Worm (Caenorhabditis elegans) whole organism, L1 larva: ENCODE measurements around the gene F59C12.4.
A peak's percentile ranks its signal among the peaks of the same experiment; 100 is the strongest.

Source experiments
- C16A3.4 ChIP-seq: fragments of 150-350 bp; optimal IDR thresholded peaks from 2 replicates; lab custom pipeline; 2014; ENCODE audit warnings: missing biosample characterization, missing genetic modification characterization
- F16B12.6 ChIP-seq: fragments of 150-350 bp; optimal IDR thresholded peaks from 2 replicates; lab custom pipeline; 2014; ENCODE audit warnings: missing biosample characterization, missing genetic modification characterization
- aly-2 ChIP-seq: fragments of 150-350 bp; optimal IDR thresholded peaks from 2 replicates; lab custom pipeline; 2014; ENCODE audit warnings: missing biosample characterization, missing genetic modification characterization
- blmp-1 ChIP-seq: fragments of 150-350 bp; optimal IDR thresholded peaks from 2 replicates; lab custom pipeline; 2014; ENCODE audit warnings: missing biosample characterization, missing genetic modification characterization
- ceh-63 ChIP-seq: fragments of 200-800 bp; sonication (Bioruptor generic); optimal IDR thresholded peaks from 2 replicates; lab custom pipeline; 2018; ENCODE audit warnings: mild to moderate bottlenecking, missing genetic modification characterization, missing compliant biosample characterization
- ceh-8 ChIP-seq: fragments of 200-800 bp; sonication (Bioruptor generic); optimal IDR thresholded peaks from 2 replicates; lab custom pipeline; 2018; ENCODE audit warnings: mild to moderate bottlenecking, missing genetic modification characterization, moderate library complexity, missing compliant biosample characterization
- ceh-88 ChIP-seq: fragments of 200-800 bp; sonication (Bioruptor generic); IDR thresholded peaks from 2 replicates; pipeline ENCODE4 v1.3.6; 2022; ENCODE audit warnings: missing genetic modification characterization, missing compliant biosample characterization
- ceh-90 ChIP-seq: sonication (generic microtip); optimal IDR thresholded peaks from 2 replicates; lab custom pipeline; 2016; ENCODE audit warnings: missing genetic modification characterization, missing compliant biosample characterization
- ces-1 ChIP-seq: fragments of 150-350 bp; optimal IDR thresholded peaks from 2 replicates; lab custom pipeline; 2014; ENCODE audit warnings: missing biosample characterization, missing genetic modification reagents, missing genetic modification characterization
- dsc-1 ChIP-seq: sonication (generic microtip); optimal IDR thresholded peaks from 2 replicates; lab custom pipeline; 2016; ENCODE audit warnings: mild to moderate bottlenecking, missing genetic modification characterization, missing compliant biosample characterization
- efl-1 ChIP-seq, 4 experiments: fragments of 150-350 bp; optimal IDR thresholded peaks in 3 of 4; peaks in 1 of 4; 1 replicate in 1 of 4; 2 replicates in 3 of 4; lab custom pipeline; 2014; ENCODE audit warnings: missing biosample characterization in 2 of 4, missing genetic modification characterization in 2 of 4, missing genetic modification reagents in 2 of 4
- elt-2 ChIP-seq: sonication (generic microtip); optimal IDR thresholded peaks from 2 replicates; lab custom pipeline; 2016; ENCODE audit warnings: missing genetic modification characterization, mild to moderate bottlenecking, inconsistent platforms, missing compliant biosample characterization, missing genetic modification reagents
- elt-3 ChIP-seq, 6 experiments: fragments of 150-350 bp in 1 of 6; sonication (generic microtip); optimal IDR thresholded peaks; 2 replicates each; lab custom pipeline; 2017 to 2018; ENCODE audit warnings: missing biosample characterization in 6 of 6, missing genetic modification characterization in 6 of 6, inconsistent platforms in 1 of 6
- ets-5 ChIP-seq: fragments of 200-800 bp; sonication (Bioruptor generic); IDR thresholded peaks from 2 replicates; pipeline ENCODE4 v1.3.6; 2022; ENCODE audit warnings: missing genetic modification characterization, missing compliant biosample characterization
- fkh-10 ChIP-seq: sonication (generic microtip); optimal IDR thresholded peaks from 2 replicates; lab custom pipeline; 2017; ENCODE audit warnings: missing biosample characterization, missing genetic modification reagents, missing genetic modification characterization
- fkh-4 ChIP-seq: sonication (generic microtip); optimal IDR thresholded peaks from 2 replicates; lab custom pipeline; 2016; ENCODE audit warnings: missing compliant biosample characterization, missing genetic modification characterization, borderline replicate concordance
- fkh-8 ChIP-seq: sonication (generic microtip); optimal IDR thresholded peaks from 2 replicates; lab custom pipeline; 2016; ENCODE audit warnings: mild to moderate bottlenecking, missing genetic modification characterization, missing compliant biosample characterization
- hlh-17 ChIP-seq: fragments of 200-800 bp; sonication (Bioruptor generic); optimal IDR thresholded peaks from 2 replicates; lab custom pipeline; 2018; ENCODE audit warnings: missing genetic modification characterization, mild to moderate bottlenecking, missing compliant biosample characterization, moderate library complexity, borderline replicate concordance
- isw-1 ChIP-seq: fragments of 200-800 bp; sonication (Bioruptor generic); IDR thresholded peaks from 2 replicates; pipeline ENCODE4 v1.3.6; 2022; ENCODE audit warnings: missing genetic modification characterization, missing compliant biosample characterization
- lin-14 ChIP-seq: fragments of 200-800 bp; sonication (Bioruptor generic); optimal IDR thresholded peaks from 2 replicates; lab custom pipeline; 2018; ENCODE audit warnings: mild to moderate bottlenecking, missing genetic modification characterization, moderate library complexity, missing compliant biosample characterization
- mdl-1 ChIP-seq, 2 experiments: fragments of 150-350 bp; optimal IDR thresholded peaks; 2 replicates each; lab custom pipeline; 2014 to 2017; ENCODE audit warnings: missing biosample characterization in 2 of 2, missing genetic modification characterization in 2 of 2, inconsistent platforms in 1 of 2
- mep-1 ChIP-seq: fragments of 150-350 bp; optimal IDR thresholded peaks from 2 replicates; lab custom pipeline; 2014; ENCODE audit warnings: missing biosample characterization, missing genetic modification characterization
- nhr-20 ChIP-seq: sonication (generic microtip); optimal IDR thresholded peaks from 2 replicates; lab custom pipeline; 2016; ENCODE audit warnings: mild to moderate bottlenecking, missing genetic modification characterization, missing compliant biosample characterization
- nhr-237 ChIP-seq: fragments of 150-350 bp; optimal IDR thresholded peaks from 2 replicates; lab custom pipeline; 2014; ENCODE audit warnings: missing biosample characterization, missing genetic modification characterization
- nhr-71 ChIP-seq: sonication (generic microtip); optimal IDR thresholded peaks from 2 replicates; lab custom pipeline; 2016; ENCODE audit warnings: mild to moderate bottlenecking, missing genetic modification characterization, moderate library complexity, missing compliant biosample characterization
- nhr-76 ChIP-seq: sonication (generic microtip); optimal IDR thresholded peaks from 2 replicates; lab custom pipeline; 2017; ENCODE audit warnings: missing biosample characterization, missing genetic modification characterization
- nhr-85 ChIP-seq: sonication (generic microtip); peaks from one replicate; lab custom pipeline; 2016; ENCODE audit warnings: missing genetic modification characterization, inconsistent platforms, missing compliant biosample characterization
- pax-3 ChIP-seq: fragments of 200-800 bp; sonication (Bioruptor generic); optimal IDR thresholded peaks from 2 replicates; lab custom pipeline; 2018; ENCODE audit warnings: mild to moderate bottlenecking, missing genetic modification characterization, moderate library complexity, missing compliant biosample characterization
- pqm-1 ChIP-seq: sonication (generic microtip); optimal IDR thresholded peaks from 3 replicates; lab custom pipeline; 2017; ENCODE audit warnings: missing biosample characterization, missing genetic modification characterization
- rnt-1 ChIP-seq: sonication (generic microtip); optimal IDR thresholded peaks from 2 replicates; lab custom pipeline; 2016; ENCODE audit warnings: mild to moderate bottlenecking, missing genetic modification characterization, moderate library complexity, missing compliant biosample characterization
- skn-1 ChIP-seq: fragments of 150-350 bp; optimal IDR thresholded peaks from 2 replicates; lab custom pipeline; 2014; ENCODE audit warnings: missing biosample characterization, missing genetic modification characterization
- snu-23 ChIP-seq: sonication (generic microtip); optimal IDR thresholded peaks from 2 replicates; lab custom pipeline; 2016; ENCODE audit warnings: missing genetic modification characterization, missing compliant biosample characterization
- tbx-2 ChIP-seq: sonication (generic microtip); optimal IDR thresholded peaks from 2 replicates; lab custom pipeline; 2016; ENCODE audit warnings: missing genetic modification characterization, missing compliant biosample characterization
- tlp-1 ChIP-seq: fragments of 150-350 bp; optimal IDR thresholded peaks from 2 replicates; lab custom pipeline; 2014; ENCODE audit warnings: missing biosample characterization, missing genetic modification characterization
- unc-98 ChIP-seq: fragments of 200-800 bp; sonication (Bioruptor generic); IDR thresholded peaks from 2 replicates; pipeline ENCODE4 v1.3.6; 2022; ENCODE audit warnings: missing genetic modification characterization, missing compliant biosample characterization
- zag-1 ChIP-seq: fragments of 150-350 bp; optimal IDR thresholded peaks from 2 replicates; lab custom pipeline; 2014; ENCODE audit warnings: missing biosample characterization, missing genetic modification characterization
- zip-4 ChIP-seq: fragments of 200-800 bp; sonication (Bioruptor generic); optimal IDR thresholded peaks from 2 replicates; lab custom pipeline; 2018; ENCODE audit warnings: mild to moderate bottlenecking, missing genetic modification characterization, moderate library complexity, missing compliant biosample characterization
- ztf-11 ChIP-seq, 2 experiments: sonication (generic microtip); optimal IDR thresholded peaks; 2 replicates each; lab custom pipeline; 2016 to 2017; ENCODE audit warnings: missing genetic modification characterization in 2 of 2, missing biosample characterization in 1 of 2, missing compliant biosample characterization in 1 of 2

Gene F59C12.4

ce11 chrX:16602457-16602856 is at the start of gene F59C12.4:
Gene F59C12.4 (minus strand): TSS chrX:16602622.
- no peak for TF ChIP-seq isw-1 (GFP tag; lab: Robert Waterston, UW)
- no peak for TF ChIP-seq mdl-1 (tag; optimal IDR thresholded peaks at IDR 0.05; lab: Kevin White, UChicago)
- no peak for TF ChIP-seq ceh-8
- no peak for TF ChIP-seq zip-4 (GFP tag; lab: Kevin White, UChicago)
- no peak for TF ChIP-seq ceh-90 (tag; lab: Kevin White, UChicago)
- peak; percentile 9 for TF ChIP-seq lin-14 (GFP tag; lab: Kevin White, UChicago)
- peak; percentile 1 for TF ChIP-seq nhr-71 (tag; lab: Kevin White, UChicago)
- TF ChIP-seq efl-1 (optimal IDR thresholded peaks at IDR 0.05; lab: Kevin White, UChicago) = no peak
- TF ChIP-seq efl-1 (GFP tag; optimal IDR thresholded peaks at IDR 0.05 in 1 of 2; lab: Kevin White, UChicago) = peak in 1 of 2 experiments; percentile 57

DNA sequence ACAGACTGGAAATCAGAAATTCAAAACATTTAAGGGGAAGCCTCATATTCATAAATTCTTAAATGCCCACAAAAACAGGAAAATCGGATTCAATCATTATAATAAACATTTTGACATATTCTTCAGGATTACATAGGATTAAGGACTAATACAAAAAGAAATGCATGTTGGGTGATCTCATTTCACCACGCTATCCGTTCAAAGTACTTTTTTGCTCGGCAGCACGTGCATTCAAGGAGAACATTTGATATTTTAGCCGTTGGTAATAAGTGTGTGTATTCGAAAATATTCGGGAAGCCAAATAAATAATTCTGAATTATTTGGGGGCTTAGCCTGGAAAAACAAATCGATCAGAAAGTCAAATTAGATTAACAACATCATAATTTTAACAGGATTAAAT is 48.2 kb upstream of the F59C12.4 start:
- TF ChIP-seq dsc-1 (tag; lab: Kevin White, UChicago) (peak; percentile 89), pax-3 (peak; percentile 57), fkh-8 (peak; percentile 31), pqm-1 (tag; lab: Kevin White, UChicago) (no peak)

ce11 chrX:16648773-16649172 is 46.4 kb upstream of the F59C12.4 start:
- TF ChIP-seq lin-14 (GFP tag; lab: Kevin White, UChicago) = peak; percentile 64
- TF ChIP-seq dsc-1 (tag; lab: Kevin White, UChicago) = peak; percentile 49
- no peak for TF ChIP-seq fkh-4 (tag; lab: Kevin White, UChicago)
- TF ChIP-seq, all 84 proteins: peak for 2

ce11 chrX:16647222-16647621 is 44.8 kb upstream of the F59C12.4 start:
- TF ChIP-seq C16A3.4 (tag; lab: Kevin White, UChicago) = no peak
- TF ChIP-seq zag-1 (tag; lab: Kevin White, UChicago) = no peak
- no peak for TF ChIP-seq ceh-88 (GFP tag; lab: Robert Waterston, UW)
- no peak for TF ChIP-seq efl-1 (optimal IDR thresholded peaks at IDR 0.05; lab: Kevin White, UChicago)
- TF ChIP-seq efl-1 (GFP tag; optimal IDR thresholded peaks at IDR 0.05 in 1 of 2; lab: Kevin White, UChicago) = no peak
- TF ChIP-seq dsc-1 (tag; lab: Kevin White, UChicago) = no peak
- no peak for TF ChIP-seq ztf-11 (tag; optimal IDR thresholded peaks at IDR 0.05; lab: Kevin White, UChicago)
- no peak for TF ChIP-seq ets-5
- no peak for TF ChIP-seq nhr-20 (tag; lab: Kevin White, UChicago)
- no peak for TF ChIP-seq mep-1 (tag; lab: Kevin White, UChicago)
- no peak for TF ChIP-seq nhr-76
- no peak for TF ChIP-seq pqm-1 (tag; lab: Kevin White, UChicago)
- no peak for TF ChIP-seq nhr-237 (tag; lab: Kevin White, UChicago)
- TF ChIP-seq skn-1 (tag; lab: Kevin White, UChicago) = no peak
- peak; percentile 53 for TF ChIP-seq nhr-85 (tag; lab: Kevin White, UChicago)
- TF ChIP-seq ceh-63 (GFP tag; lab: Kevin White, UChicago) = no peak
- TF ChIP-seq blmp-1 = peak; percentile 95
- no peak for TF ChIP-seq hlh-17 (GFP tag; lab: Kevin White, UChicago)
- TF ChIP-seq unc-98 (GFP tag; lab: Robert Waterston, UW) = no peak
- peak; percentile 20 for TF ChIP-seq lin-14 (GFP tag; lab: Kevin White, UChicago)
- no peak for TF ChIP-seq ces-1 (GFP tag; lab: Kevin White, UChicago)
- peak in 1 of 6 experiments; percentile 19 for TF ChIP-seq elt-3 (tag; optimal IDR thresholded peaks at IDR 0.05; lab: Kevin White, UChicago)
- TF ChIP-seq aly-2 (tag; lab: Kevin White, UChicago) = no peak

DNA sequence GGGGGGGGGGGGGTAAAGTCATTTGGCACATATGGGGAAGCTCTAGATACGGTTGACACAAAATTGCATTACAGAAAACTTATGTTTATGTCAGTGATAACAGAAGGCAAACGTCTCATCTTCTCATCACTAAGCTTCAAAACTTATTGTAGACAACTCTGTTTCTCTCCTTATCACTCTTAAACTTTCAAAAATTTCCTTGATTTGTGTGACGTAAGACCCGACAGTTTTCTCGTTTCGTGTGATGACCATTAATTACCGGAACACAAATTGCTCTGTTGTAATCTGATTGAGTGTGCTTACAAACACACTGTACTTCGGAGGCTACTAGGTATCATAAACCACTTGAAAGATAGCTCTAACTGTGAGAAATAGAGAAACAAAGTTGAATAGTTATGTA is 42.5 kb upstream of the F59C12.4 start:
- no peak for TF ChIP-seq zip-4 (GFP tag; lab: Kevin White, UChicago)
- no peak for TF ChIP-seq rnt-1 (tag; lab: Kevin White, UChicago)
- TF ChIP-seq snu-23 = no peak
- TF ChIP-seq ces-1 (GFP tag; lab: Kevin White, UChicago) = no peak
- TF ChIP-seq F16B12.6 (tag; lab: Kevin White, UChicago) = no peak
- peak; percentile 73 for TF ChIP-seq elt-2 (tag; lab: Kevin White, UChicago)
- no peak for TF ChIP-seq tlp-1 (tag; lab: Kevin White, UChicago)
- TF ChIP-seq fkh-10 (GFP tag; lab: Kevin White, UChicago) = no peak
- TF ChIP-seq tbx-2 (tag; lab: Kevin White, UChicago) = no peak
